Fruit fly (Drosophila melanogaster) whole organism, embryonic: ENCODE data around the gene CG10301.

Source experiments
- Antp ChIP-seq: fragments of 200-800 bp; sonication (Bioruptor generic); optimal IDR thresholded peaks from 3 replicates; lab custom pipeline; 2016; ENCODE audit warnings: missing biosample characterization, missing genetic modification characterization
- CG14441 ChIP-seq: fragments of 200-800 bp; sonication (Bioruptor generic); IDR thresholded peaks from 2 replicates; pipeline ENCODE4 v1.3.6; 2022; ENCODE audit warnings: missing biosample characterization, missing genetic modification characterization
- CG14710 ChIP-seq: fragments of 200-800 bp; sonication (Bioruptor generic); optimal IDR thresholded peaks from 3 replicates; lab custom pipeline; 2019; ENCODE audit warnings: missing biosample characterization, mild to moderate bottlenecking, missing genetic modification characterization, moderate library complexity
- CG17385 ChIP-seq: fragments of 200-800 bp; sonication (Bioruptor generic); optimal IDR thresholded peaks from 3 replicates; lab custom pipeline; 2018; ENCODE audit warnings: missing biosample characterization, mild to moderate bottlenecking, missing genetic modification characterization
- CG17829 ChIP-seq: fragments of 200-800 bp; optimal IDR thresholded peaks from 2 replicates; lab custom pipeline; 2019; ENCODE audit warnings: missing biosample characterization, mild to moderate bottlenecking, missing genetic modification characterization, moderate library complexity
- CG18619 ChIP-seq: fragments of 200-800 bp; sonication (Bioruptor generic); optimal IDR thresholded peaks from 3 replicates; lab custom pipeline; 2017; ENCODE audit warnings: missing biosample characterization, mild to moderate bottlenecking, missing genetic modification characterization
- CG18764 ChIP-seq: fragments of 200-800 bp; sonication (Bioruptor generic); optimal IDR thresholded peaks from 3 replicates; lab custom pipeline; 2016; ENCODE audit warnings: missing biosample characterization, missing genetic modification characterization
- CG2199 ChIP-seq: fragments of 200-800 bp; sonication (Bioruptor generic); IDR thresholded peaks from 3 replicates; pipeline ENCODE4 v1.3.6; 2022; ENCODE audit warnings: missing biosample characterization, missing genetic modification characterization
- CG2712 ChIP-seq: fragments of 200-800 bp; optimal IDR thresholded peaks from 3 replicates; lab custom pipeline; 2019; ENCODE audit warnings: missing biosample characterization, mild to moderate bottlenecking, missing genetic modification characterization, moderate library complexity
- CG2875 ChIP-seq: fragments of 200-800 bp; sonication (Bioruptor generic); optimal IDR thresholded peaks from 2 replicates; lab custom pipeline; 2017; ENCODE audit warnings: missing biosample characterization, mild to moderate bottlenecking, missing genetic modification characterization, missing genetic modification reagents
- CG33213 ChIP-seq: fragments of 200-800 bp; sonication (Bioruptor generic); optimal IDR thresholded peaks from 3 replicates; lab custom pipeline; 2016; ENCODE audit warnings: missing biosample characterization, missing genetic modification characterization
- CG3838 ChIP-seq: fragments of 200-800 bp; sonication (Bioruptor generic); optimal IDR thresholded peaks from 3 replicates; lab custom pipeline; 2016; ENCODE audit warnings: missing biosample characterization, missing genetic modification characterization
- CG7963 ChIP-seq: fragments of 200-800 bp; sonication (Bioruptor generic); IDR thresholded peaks from 3 replicates; pipeline ENCODE4 v1.3.6; 2022; ENCODE audit warnings: missing biosample characterization, missing genetic modification characterization; ENCODE audit not compliant: partially characterized antibody
- CG7987 ChIP-seq: fragments of 200-800 bp; sonication (Bioruptor generic); optimal IDR thresholded peaks from 2 replicates; lab custom pipeline; 2018; ENCODE audit warnings: missing biosample characterization, mild to moderate bottlenecking, missing genetic modification characterization, moderate library complexity
- CG9797 ChIP-seq: fragments of 200-800 bp; sonication (Bioruptor generic); optimal IDR thresholded peaks from 3 replicates; lab custom pipeline; 2018; ENCODE audit warnings: missing biosample characterization, mild to moderate bottlenecking, missing genetic modification characterization
- Chrac-16 ChIP-seq: fragments of 200-800 bp; sonication (Bioruptor generic); optimal IDR thresholded peaks from 3 replicates; lab custom pipeline; 2016; ENCODE audit warnings: missing biosample characterization, missing genetic modification characterization
- Dll ChIP-seq: fragments of 200-800 bp; sonication (Bioruptor generic); IDR thresholded peaks from 4 replicates; pipeline ENCODE4 v1.3.6; 2022; ENCODE audit warnings: missing biosample characterization, missing genetic modification characterization; ENCODE audit not compliant: partially characterized antibody
- Ets65A ChIP-seq: fragments of 200-800 bp; sonication (Bioruptor generic); peaks from one replicate; lab custom pipeline; 2016; ENCODE audit warnings: missing biosample characterization, missing genetic modification characterization
- HLH4C ChIP-seq: fragments of 200-800 bp; sonication (Bioruptor generic); IDR thresholded peaks from 3 replicates; pipeline ENCODE4 v1.3.6; 2022; ENCODE audit warnings: missing biosample characterization, missing genetic modification characterization; ENCODE audit not compliant: partially characterized antibody
- HLHmδ ChIP-seq: fragments of 200-800 bp; sonication (Bioruptor generic); optimal IDR thresholded peaks from 2 replicates; lab custom pipeline; 2018; ENCODE audit warnings: missing biosample characterization, mild to moderate bottlenecking, missing genetic modification characterization, moderate library complexity
- Hr51 ChIP-seq, 2 experiments: fragments of 200-800 bp; sonication (Bioruptor generic); optimal IDR thresholded peaks; 2 replicates in 1 of 2; 3 replicates in 1 of 2; lab custom pipeline; 2016 to 2018; ENCODE audit warnings: missing biosample characterization in 2 of 2, missing genetic modification characterization in 2 of 2, mild to moderate bottlenecking in 1 of 2, moderate library complexity in 1 of 2
- Lhr ChIP-seq: fragments of 200-800 bp; sonication (Bioruptor generic); optimal IDR thresholded peaks from 3 replicates; lab custom pipeline; 2017; ENCODE audit warnings: mild to moderate bottlenecking, missing biosample characterization, missing genetic modification reagents, missing genetic modification characterization
- MBD-R2 ChIP-seq: fragments of 200-800 bp; sonication (Bioruptor generic); IDR thresholded peaks from 2 replicates; pipeline ENCODE4 v1.3.6; 2022; ENCODE audit warnings: missing biosample characterization, missing genetic modification characterization
- Myb ChIP-seq: fragments of 200-800 bp; sonication (Bioruptor generic); optimal IDR thresholded peaks from 2 replicates; lab custom pipeline; 2016; ENCODE audit warnings: missing biosample characterization, missing genetic modification characterization
- Nf-YB ChIP-seq: fragments of 200-800 bp; sonication (Bioruptor generic); optimal IDR thresholded peaks from 3 replicates; lab custom pipeline; 2019; ENCODE audit warnings: missing biosample characterization, mild to moderate bottlenecking, missing genetic modification characterization, moderate library complexity
- Nf-YC ChIP-seq: fragments of 200-800 bp; optimal IDR thresholded peaks from 3 replicates; lab custom pipeline; 2019; ENCODE audit warnings: missing biosample characterization, mild to moderate bottlenecking, missing genetic modification characterization, moderate library complexity
- Opbp ChIP-seq: fragments of 200-800 bp; sonication (Bioruptor generic); IDR thresholded peaks from 3 replicates; pipeline ENCODE4 v1.3.6; 2022; ENCODE audit warnings: missing biosample characterization, missing genetic modification characterization; ENCODE audit not compliant: partially characterized antibody
- Sin3A ChIP-seq: fragments of >200 bp; optimal IDR thresholded peaks from 2 replicates; lab custom pipeline; 2018
- Stat92E ChIP-seq, 3 experiments: fragments of >200 bp in 2 of 3; fragments of 200-800 bp in 1 of 3; sonication (Bioruptor generic) in 1 of 3; optimal IDR thresholded peaks; 2 replicates each; lab custom pipeline; 2017 to 2019; ENCODE audit warnings: missing biosample characterization in 3 of 3, missing genetic modification characterization in 3 of 3, mild to moderate bottlenecking in 1 of 3, moderate library complexity in 1 of 3
- Vsx1 ChIP-seq: fragments of 200-800 bp; sonication (Bioruptor generic); optimal IDR thresholded peaks from 2 replicates; lab custom pipeline; 2017; ENCODE audit warnings: missing biosample characterization, mild to moderate bottlenecking, missing genetic modification characterization, missing genetic modification reagents
- ab ChIP-seq: fragments of 200-800 bp; sonication (Bioruptor generic); optimal IDR thresholded peaks from 2 replicates; lab custom pipeline; 2016; ENCODE audit warnings: missing biosample characterization, missing genetic modification characterization
- al ChIP-seq: fragments of 200-800 bp; sonication (Bioruptor generic); IDR thresholded peaks from 2 replicates; pipeline ENCODE4 v1.3.6; 2022; ENCODE audit warnings: missing biosample characterization, missing genetic modification characterization
- ato ChIP-seq: fragments of 200-800 bp; sonication (Bioruptor generic); IDR thresholded peaks from 2 replicates; pipeline ENCODE4 v1.3.6; 2022; ENCODE audit warnings: missing biosample characterization, missing genetic modification characterization; ENCODE audit not compliant: partially characterized antibody
- ems ChIP-seq: fragments of 200-800 bp; sonication (Bioruptor generic); optimal IDR thresholded peaks from 3 replicates; lab custom pipeline; 2016; ENCODE audit warnings: missing biosample characterization, missing genetic modification characterization
- eve ChIP-seq, 2 experiments: fragments of >200 bp; optimal IDR thresholded peaks; 2 replicates each; lab custom pipeline; 2017; ENCODE audit warnings: missing biosample characterization in 2 of 2, missing genetic modification characterization in 2 of 2
- inv ChIP-seq: fragments of 200-800 bp; sonication (Bioruptor generic); IDR thresholded peaks from 2 replicates; pipeline ENCODE4 v1.3.6; 2022; ENCODE audit warnings: missing biosample characterization, missing genetic modification characterization; ENCODE audit not compliant: partially characterized antibody
- luna ChIP-seq: fragments of 200-800 bp; sonication (Bioruptor generic); optimal IDR thresholded peaks from 2 replicates; lab custom pipeline; 2016; ENCODE audit warnings: missing biosample characterization, missing genetic modification characterization
- nerfin-1 ChIP-seq: fragments of 200-800 bp; sonication (Bioruptor generic); optimal IDR thresholded peaks from 3 replicates; lab custom pipeline; 2019; ENCODE audit warnings: missing biosample characterization, mild to moderate bottlenecking, missing genetic modification characterization, moderate library complexity
- onecut ChIP-seq: fragments of 200-800 bp; sonication (Bioruptor generic); IDR thresholded peaks from 2 replicates; pipeline ENCODE4 v1.3.6; 2022; ENCODE audit warnings: missing biosample characterization, missing genetic modification characterization
- phol ChIP-seq: fragments of 200-800 bp; sonication (Bioruptor generic); optimal IDR thresholded peaks from 3 replicates; lab custom pipeline; 2018; ENCODE audit warnings: missing biosample characterization, mild to moderate bottlenecking, missing genetic modification characterization, moderate library complexity
- salm ChIP-seq: fragments of 200-800 bp; sonication (Bioruptor generic); optimal IDR thresholded peaks from 2 replicates; lab custom pipeline; 2018; ENCODE audit warnings: missing biosample characterization, mild to moderate bottlenecking, missing genetic modification characterization
- sc ChIP-seq, 3 experiments: fragments of >200 bp in 2 of 3; fragments of 200-800 bp in 1 of 3; sonication (Bioruptor generic) in 1 of 3; optimal IDR thresholded peaks; 2 replicates in 2 of 3; 3 replicates in 1 of 3; lab custom pipeline; 2017; ENCODE audit warnings: mild to moderate bottlenecking in 1 of 3, missing biosample characterization in 1 of 3, missing genetic modification characterization in 1 of 3, missing genetic modification reagents in 1 of 3
- seq ChIP-seq: fragments of 200-800 bp; sonication (Bioruptor generic); IDR thresholded peaks from 2 replicates; pipeline ENCODE4 v1.3.6; 2022; ENCODE audit warnings: missing biosample characterization, missing genetic modification characterization
- sisA ChIP-seq: fragments of 200-800 bp; sonication (Bioruptor generic); IDR thresholded peaks from 2 replicates; pipeline ENCODE4 v1.3.6; 2022; ENCODE audit warnings: missing biosample characterization, missing genetic modification characterization
- tap ChIP-seq: fragments of 200-800 bp; optimal IDR thresholded peaks from 3 replicates; lab custom pipeline; 2019; ENCODE audit warnings: missing biosample characterization, mild to moderate bottlenecking, missing genetic modification characterization, moderate library complexity
- trh ChIP-seq: fragments of 200-800 bp; sonication (Bioruptor generic); optimal IDR thresholded peaks from 2 replicates; lab custom pipeline; 2016; ENCODE audit warnings: missing biosample characterization, missing genetic modification characterization
- tx ChIP-seq: fragments of 200-800 bp; sonication (Bioruptor generic); optimal IDR thresholded peaks from 2 replicates; lab custom pipeline; 2016; ENCODE audit warnings: missing biosample characterization, missing genetic modification characterization

CG10301 gene

DNA sequence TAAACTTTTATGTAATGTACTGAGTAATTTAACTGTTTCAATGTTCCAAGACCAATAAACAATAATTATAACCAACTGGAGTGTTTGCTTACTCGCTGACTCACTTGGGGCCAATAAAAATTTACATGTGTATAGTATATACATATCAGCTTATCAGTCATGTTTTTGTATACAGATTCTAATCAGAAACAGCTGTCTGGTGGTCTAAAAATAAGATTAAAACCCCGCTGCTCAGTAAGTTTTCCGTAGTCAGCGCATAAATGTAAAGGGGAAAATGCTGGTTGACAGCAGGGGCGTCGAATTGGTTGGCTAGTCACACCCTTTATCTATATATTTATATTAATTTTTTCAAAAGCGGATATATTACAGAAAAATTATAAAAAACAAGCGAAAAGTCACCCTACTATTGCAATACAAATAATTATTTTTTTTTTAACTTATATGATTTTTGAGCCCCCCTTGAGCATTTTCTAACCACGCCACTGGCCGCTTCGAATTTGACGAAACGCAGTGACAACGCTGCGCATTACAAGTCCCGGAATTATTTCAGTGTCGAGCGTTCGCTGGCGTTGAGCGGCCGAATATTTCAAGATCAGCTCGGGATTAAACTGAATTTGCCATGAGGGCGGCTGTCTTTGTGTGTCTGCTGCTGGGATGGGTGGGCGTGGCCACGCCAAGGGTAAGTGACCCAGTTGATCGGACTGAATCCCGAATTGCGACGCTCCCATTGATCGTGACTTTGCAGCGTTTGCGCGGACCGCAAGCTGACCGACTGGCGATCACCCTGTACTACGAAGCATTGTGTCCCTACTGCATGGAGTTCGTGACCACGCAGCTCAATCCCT lies 31.4 kb upstream of the CG10301 start, which contains the start of gene GILT2 (continued):
- TF ChIP-seq CG14441 (GFP tag; lab: Robert Waterston, UW) (peak; percentile 93), CG17385 (peak; percentile 91), Chrac-16 (GFP tag; lab: Kevin White, UChicago) (peak; percentile 85), Opbp (GFP tag; lab: Robert Waterston, UW) (no peak), salm (peak; percentile 78), ems (GFP tag; lab: Kevin White, UChicago) (peak; percentile 45), eve (GFP tag; optimal IDR thresholded peaks at IDR 0.05; lab: Kevin White, UChicago) (no peak), al (GFP tag; lab: Robert Waterston, UW) (peak; percentile 74)
- TF ChIP-seq, all 482 proteins: peak for 387

DNA sequence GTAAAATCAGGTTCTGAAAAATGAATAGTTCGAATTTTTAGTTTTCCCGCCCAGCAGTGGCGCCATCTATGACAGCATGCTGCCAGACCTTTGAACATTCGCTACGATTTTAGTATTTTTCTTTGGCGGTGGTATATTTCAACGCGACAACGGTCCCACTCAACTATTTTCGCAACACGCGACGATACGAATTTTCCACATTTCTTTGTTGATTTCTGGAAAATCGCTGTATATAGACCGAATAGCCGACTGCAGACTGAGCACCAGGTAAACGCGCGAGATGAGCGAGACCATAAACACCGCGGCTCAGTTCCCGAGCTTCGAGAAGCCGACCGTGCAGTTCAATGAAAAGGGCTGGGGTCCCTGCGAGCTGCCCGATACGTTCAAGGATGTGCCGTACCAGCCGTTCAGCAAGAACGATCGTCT lies 30.0 kb upstream of the CG10301 start, which contains the start of gene eIF3d1:
Gene eIF3d1, plus strand, starts transcription at position 129 of the 426 bp plus-strand sequence.
- no peak for TF ChIP-seq Nf-YB
- TF ChIP-seq Vsx1 (GFP tag; lab: Kevin White, UChicago), result no peak
- TF ChIP-seq CG2712 (tag; lab: Kevin White, UChicago), result no peak
- no peak for TF ChIP-seq trh (GFP tag; lab: Kevin White, UChicago)
- TF ChIP-seq Dll (GFP tag; lab: Robert Waterston, UW), result peak; percentile 29; the same call in 1 of the 4 replicates
- peak; percentile 66 for TF ChIP-seq MBD-R2 (GFP tag; lab: Robert Waterston, UW)
- TF ChIP-seq CG33213, result peak; percentile 22
- TF ChIP-seq Ets65A (GFP tag; lab: Kevin White, UChicago), result peak; percentile 11
- TF ChIP-seq CG7987 (GFP tag; lab: Kevin White, UChicago), result no peak
- TF ChIP-seq CG18619 (GFP tag; lab: Kevin White, UChicago), result no peak
- TF ChIP-seq ato (GFP tag; lab: Robert Waterston, UW), result no peak
- no peak for TF ChIP-seq Hr51 (GFP tag; optimal IDR thresholded peaks at IDR 0.05; lab: Kevin White, UChicago)
- peak; percentile 57 for TF ChIP-seq phol (tag; lab: Kevin White, UChicago)
- TF ChIP-seq nerfin-1, result no peak
- TF ChIP-seq sisA (GFP tag; lab: Robert Waterston, UW), result no peak
- no peak for TF ChIP-seq Nf-YC (tag; lab: Kevin White, UChicago)
- TF ChIP-seq sc (optimal IDR thresholded peaks at IDR 0.05; lab: Kevin White, UChicago), result no peak
- TF ChIP-seq sc (GFP tag; optimal IDR thresholded peaks at IDR 0.05; lab: Kevin White, UChicago), result no peak
- no peak for TF ChIP-seq onecut
- TF ChIP-seq tap (tag; lab: Kevin White, UChicago), result no peak
- no peak for TF ChIP-seq luna (GFP tag; lab: Kevin White, UChicago)
- TF ChIP-seq ab, result no peak
- TF ChIP-seq tx (GFP tag; lab: Kevin White, UChicago), result no peak
- no peak for TF ChIP-seq HLH4C
- no peak for TF ChIP-seq CG7963 (GFP tag; lab: Robert Waterston, UW)
- no peak for TF ChIP-seq CG3838 (GFP tag; lab: Kevin White, UChicago)
- no peak for TF ChIP-seq Antp (GFP tag; lab: Kevin White, UChicago)
- TF ChIP-seq HLHmδ (GFP tag; lab: Kevin White, UChicago), result no peak
- no peak for TF ChIP-seq inv
- no peak for TF ChIP-seq Stat92E (GFP tag; optimal IDR thresholded peaks at IDR 0.05; lab: Kevin White, UChicago)
- peak; percentile 69 for TF ChIP-seq CG14710 (tag; lab: Kevin White, UChicago)
- peak; percentile 50 for TF ChIP-seq Myb (GFP tag; lab: Kevin White, UChicago)
- no peak for TF ChIP-seq CG2875 (GFP tag; lab: Kevin White, UChicago)
- TF ChIP-seq CG18764 (GFP tag; lab: Kevin White, UChicago), result peak; percentile 10
- TF ChIP-seq CG2199 (GFP tag; lab: Robert Waterston, UW), result no peak
- TF ChIP-seq seq (GFP tag; lab: Robert Waterston, UW), result no peak
- peak; percentile 73 for TF ChIP-seq Lhr (GFP tag; lab: Kevin White, UChicago)
- TF ChIP-seq Sin3A (lab: Kevin White, UChicago), result peak; percentile 73
- peak; percentile 99 for TF ChIP-seq CG9797 (GFP tag; lab: Kevin White, UChicago)
- TF ChIP-seq CG17829 (tag; lab: Kevin White, UChicago), result peak; percentile 26
